Worm (Caenorhabditis elegans): Measurements from ENCODE around the gene C08F8.15.

- TF ChIP-seq Y53F4B.3 (GFP tag; IDR thresholded peaks at IDR 0.05): no peak
- TF ChIP-seq nhr-179 (tag; optimal IDR thresholded peaks at IDR 0.05): no peak
- no peak for TF ChIP-seq ama-1 (optimal IDR thresholded peaks at IDR 0.05)
- no peak for TF ChIP-seq ama-1 (GFP tag; optimal IDR thresholded peaks at IDR 0.05)
Measured at ce11 chrIV:11156526-11156925, 4.1 kb downstream of the C08F8.15 start.

All from whole organism, young adult.